Fruit fly (Drosophila melanogaster): ENCODE measurements around the gene hook.

DNA sequence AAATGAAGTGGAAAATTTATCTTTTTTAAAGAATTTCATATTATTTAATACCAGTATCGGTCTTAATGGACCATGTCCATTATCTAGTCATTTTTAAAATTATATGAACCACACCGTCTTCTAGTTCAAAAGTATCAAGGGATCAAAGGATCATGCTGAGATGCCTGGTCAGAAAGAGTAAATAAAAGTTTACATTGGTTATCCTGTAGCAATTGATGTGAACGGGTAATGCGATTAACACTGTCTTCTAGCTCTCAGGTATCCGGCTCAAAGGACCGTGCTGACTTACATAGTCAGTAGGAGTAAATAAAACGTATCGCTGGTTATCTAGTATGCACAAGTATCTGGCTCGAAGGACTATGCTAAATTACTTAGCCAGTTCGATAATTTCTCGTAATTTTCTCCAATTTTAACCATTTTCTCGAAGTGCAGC is 14.1 kb downstream of the hook start:
- TF ChIP-seq pan (optimal IDR thresholded peaks at IDR 0.05) (no peak), Mio (GFP tag; optimal IDR thresholded peaks at IDR 0.05) (no peak), OdsH (GFP tag; optimal IDR thresholded peaks at IDR 0.05) (no peak), Vsx2 (GFP tag; optimal IDR thresholded peaks at IDR 0.05; ENCODE audit: partially characterized antibody) (no peak), fru (GFP tag; optimal IDR thresholded peaks at IDR 0.05) (no peak), GATAd (GFP tag; optimal IDR thresholded peaks at IDR 0.05) (no peak)

All from whole organism, wandering third instar larva.